Worm (Caenorhabditis elegans) whole organism, L1 larva: ENCODE results near the gene C48B4.9.

ENCODE experiments used
- C04F5.9 ChIP-seq: sonication (generic microtip); optimal IDR thresholded peaks from 2 replicates; lab custom pipeline; 2016; ENCODE audit warnings: missing genetic modification characterization, missing compliant biosample characterization
- aha-1 ChIP-seq: fragments of 150-350 bp; optimal IDR thresholded peaks from 2 replicates; lab custom pipeline; 2014; ENCODE audit warnings: missing biosample characterization, missing genetic modification characterization
- alr-1 ChIP-seq: fragments of 200-800 bp; sonication (Bioruptor generic); optimal IDR thresholded peaks from 2 replicates; lab custom pipeline; 2018; ENCODE audit warnings: borderline replicate concordance, mild to moderate bottlenecking, missing genetic modification characterization, missing compliant biosample characterization
- blmp-1 ChIP-seq: fragments of 150-350 bp; optimal IDR thresholded peaks from 2 replicates; lab custom pipeline; 2014; ENCODE audit warnings: missing biosample characterization, missing genetic modification characterization
- ceh-82 ChIP-seq, 3 experiments: fragments of 150-350 bp in 1 of 3; sonication (generic microtip) in 2 of 3; optimal IDR thresholded peaks; 2 replicates each; lab custom pipeline; 2014 to 2017; ENCODE audit warnings: missing biosample characterization in 3 of 3, missing genetic modification characterization in 3 of 3
- ceh-88 ChIP-seq: fragments of 200-800 bp; sonication (Bioruptor generic); IDR thresholded peaks from 2 replicates; pipeline ENCODE4 v1.3.6; 2022; ENCODE audit warnings: missing genetic modification characterization, missing compliant biosample characterization
- ets-5 ChIP-seq: fragments of 200-800 bp; sonication (Bioruptor generic); IDR thresholded peaks from 2 replicates; pipeline ENCODE4 v1.3.6; 2022; ENCODE audit warnings: missing genetic modification characterization, missing compliant biosample characterization
- hlh-17 ChIP-seq: fragments of 200-800 bp; sonication (Bioruptor generic); optimal IDR thresholded peaks from 2 replicates; lab custom pipeline; 2018; ENCODE audit warnings: missing genetic modification characterization, mild to moderate bottlenecking, missing compliant biosample characterization, moderate library complexity, borderline replicate concordance
- hlh-4 ChIP-seq: sonication (generic microtip); optimal IDR thresholded peaks from 2 replicates; lab custom pipeline; 2016; ENCODE audit warnings: mild to moderate bottlenecking, missing genetic modification characterization, missing compliant biosample characterization
- hpl-2 ChIP-seq: fragments of 150-350 bp; optimal IDR thresholded peaks from 2 replicates; lab custom pipeline; 2014; ENCODE audit warnings: missing biosample characterization, missing genetic modification reagents, missing genetic modification characterization
- irx-1 ChIP-seq: sonication (generic microtip); optimal IDR thresholded peaks from 2 replicates; lab custom pipeline; 2016; ENCODE audit warnings: missing genetic modification characterization, missing compliant biosample characterization
- isw-1 ChIP-seq: fragments of 200-800 bp; sonication (Bioruptor generic); IDR thresholded peaks from 2 replicates; pipeline ENCODE4 v1.3.6; 2022; ENCODE audit warnings: missing genetic modification characterization, missing compliant biosample characterization
- jun-1 ChIP-seq: fragments of 150-350 bp; optimal IDR thresholded peaks from 2 replicates; lab custom pipeline; 2014; ENCODE audit warnings: missing biosample characterization, missing genetic modification reagents, missing genetic modification characterization
- lin-15B ChIP-seq: fragments of 150-350 bp; sonication (generic microtip); optimal IDR thresholded peaks from 3 replicates; lab custom pipeline; 2014; ENCODE audit warnings: missing biosample characterization, missing genetic modification characterization
- lin-35 ChIP-seq, 2 experiments: fragments of 150-350 bp; optimal IDR thresholded peaks; 2 replicates each; lab custom pipeline; 2014; ENCODE audit warnings: missing biosample characterization in 2 of 2, missing genetic modification characterization in 2 of 2, missing genetic modification reagents in 2 of 2
- lin-39 ChIP-seq: fragments of 150-350 bp; optimal IDR thresholded peaks from 2 replicates; lab custom pipeline; 2014; ENCODE audit warnings: missing biosample characterization, missing genetic modification reagents, missing genetic modification characterization
- lsy-2 ChIP-seq, 2 experiments: fragments of 150-350 bp; optimal IDR thresholded peaks; 2 replicates each; lab custom pipeline; 2014; ENCODE audit warnings: missing biosample characterization in 2 of 2, missing genetic modification characterization in 2 of 2
- mab-9 ChIP-seq: fragments of 200-800 bp; sonication (Bioruptor generic); IDR thresholded peaks from 2 replicates; pipeline ENCODE4 v1.3.6; 2022; ENCODE audit warnings: missing genetic modification reagents, missing genetic modification characterization, missing compliant biosample characterization
- nhr-12 ChIP-seq: sonication (generic microtip); optimal IDR thresholded peaks from 2 replicates; lab custom pipeline; 2017; ENCODE audit warnings: missing biosample characterization, missing genetic modification characterization
- nhr-19 ChIP-seq: fragments of 200-800 bp; sonication (Bioruptor generic); conservative IDR thresholded peaks from 2 replicates; pipeline ENCODE4 v1.3.6; 2022; ENCODE audit warnings: missing genetic modification characterization, missing compliant biosample characterization
- nhr-28 ChIP-seq: fragments of 150-350 bp; optimal IDR thresholded peaks from 2 replicates; lab custom pipeline; 2014; ENCODE audit warnings: missing biosample characterization, missing genetic modification characterization
- nhr-47 ChIP-seq: sonication (generic microtip); optimal IDR thresholded peaks from 2 replicates; lab custom pipeline; 2016; ENCODE audit warnings: mild to moderate bottlenecking, missing genetic modification characterization, moderate library complexity, missing compliant biosample characterization
- nhr-77 ChIP-seq: fragments of 150-350 bp; optimal IDR thresholded peaks from 2 replicates; lab custom pipeline; 2014; ENCODE audit warnings: missing biosample characterization, missing genetic modification characterization
- nhr-84 ChIP-seq: sonication (generic microtip); optimal IDR thresholded peaks from 2 replicates; lab custom pipeline; 2017; ENCODE audit warnings: missing biosample characterization, missing genetic modification characterization
- nhr-85 ChIP-seq: sonication (generic microtip); peaks from one replicate; lab custom pipeline; 2016; ENCODE audit warnings: missing genetic modification characterization, inconsistent platforms, missing compliant biosample characterization
- pag-3 ChIP-seq: sonication (generic microtip); optimal IDR thresholded peaks from 2 replicates; lab custom pipeline; 2017; ENCODE audit warnings: missing genetic modification characterization, mild to moderate bottlenecking, missing compliant biosample characterization, antibody characterized with exemption, borderline replicate concordance; ENCODE audit not compliant: insufficient read depth
- pax-3 ChIP-seq: fragments of 200-800 bp; sonication (Bioruptor generic); optimal IDR thresholded peaks from 2 replicates; lab custom pipeline; 2018; ENCODE audit warnings: mild to moderate bottlenecking, missing genetic modification characterization, moderate library complexity, missing compliant biosample characterization
- pqm-1 ChIP-seq: sonication (generic microtip); optimal IDR thresholded peaks from 3 replicates; lab custom pipeline; 2017; ENCODE audit warnings: missing biosample characterization, missing genetic modification characterization
- rnt-1 ChIP-seq: sonication (generic microtip); optimal IDR thresholded peaks from 2 replicates; lab custom pipeline; 2016; ENCODE audit warnings: mild to moderate bottlenecking, missing genetic modification characterization, moderate library complexity, missing compliant biosample characterization
- snu-23 ChIP-seq: sonication (generic microtip); optimal IDR thresholded peaks from 2 replicates; lab custom pipeline; 2016; ENCODE audit warnings: missing genetic modification characterization, missing compliant biosample characterization
- sptf-1 ChIP-seq: fragments of 150-350 bp; optimal IDR thresholded peaks from 2 replicates; lab custom pipeline; 2014; ENCODE audit warnings: missing biosample characterization, missing genetic modification characterization
- sup-37 ChIP-seq: fragments of 200-800 bp; sonication (Bioruptor generic); optimal IDR thresholded peaks from 2 replicates; lab custom pipeline; 2018; ENCODE audit warnings: mild to moderate bottlenecking, missing genetic modification characterization, missing compliant biosample characterization
- unc-30 ChIP-seq: sonication (generic microtip); optimal IDR thresholded peaks from 2 replicates; lab custom pipeline; 2017; ENCODE audit warnings: missing biosample characterization, missing genetic modification characterization
- unc-86 ChIP-seq: sonication (generic microtip); optimal IDR thresholded peaks from 2 replicates; lab custom pipeline; 2016; ENCODE audit warnings: missing genetic modification characterization, missing compliant biosample characterization
- unc-98 ChIP-seq: fragments of 200-800 bp; sonication (Bioruptor generic); IDR thresholded peaks from 2 replicates; pipeline ENCODE4 v1.3.6; 2022; ENCODE audit warnings: missing genetic modification characterization, missing compliant biosample characterization
- vab-15 ChIP-seq: sonication (generic microtip); optimal IDR thresholded peaks from 2 replicates; lab custom pipeline; 2017; ENCODE audit warnings: missing genotype, mild to moderate bottlenecking, missing genetic modification characterization, missing compliant biosample characterization
- xbp-1 ChIP-seq: sonication (generic microtip); optimal IDR thresholded peaks from 2 replicates; lab custom pipeline; 2016; ENCODE audit warnings: missing genetic modification characterization, missing compliant biosample characterization
- zag-1 ChIP-seq: fragments of 150-350 bp; optimal IDR thresholded peaks from 2 replicates; lab custom pipeline; 2014; ENCODE audit warnings: missing biosample characterization, missing genetic modification characterization
- zip-4 ChIP-seq: fragments of 200-800 bp; sonication (Bioruptor generic); optimal IDR thresholded peaks from 2 replicates; lab custom pipeline; 2018; ENCODE audit warnings: mild to moderate bottlenecking, missing genetic modification characterization, moderate library complexity, missing compliant biosample characterization
- ztf-11 ChIP-seq, 2 experiments: sonication (generic microtip); optimal IDR thresholded peaks; 2 replicates each; lab custom pipeline; 2016 to 2017; ENCODE audit warnings: missing genetic modification characterization in 2 of 2, missing biosample characterization in 1 of 2, missing compliant biosample characterization in 1 of 2

C48B4.9 gene

DNA sequence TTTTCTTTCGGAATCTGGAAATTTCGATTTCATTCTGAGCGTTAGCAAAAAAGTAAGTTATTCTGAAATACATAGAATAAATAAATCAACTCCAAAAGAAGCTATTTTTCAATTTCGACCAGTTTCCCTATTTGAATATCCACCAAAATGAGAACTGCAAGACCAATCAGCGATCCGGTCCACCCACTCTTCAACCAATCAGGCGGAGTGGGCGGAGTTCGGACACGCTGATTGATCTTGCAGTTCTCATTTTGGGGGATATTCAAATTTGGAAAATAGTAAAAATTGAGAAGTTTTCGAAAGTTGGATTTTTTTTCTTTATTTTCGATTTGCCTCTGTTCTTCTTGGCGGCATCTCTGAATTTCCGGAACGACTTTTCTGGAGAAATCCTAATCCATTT lies 7.7 kb upstream of the C48B4.9 start (continued):
- TF ChIP-seq ceh-82 (tag; optimal IDR thresholded peaks at IDR 0.05; lab: Kevin White, UChicago) (no peak), ets-5 (GFP tag; lab: Robert Waterston, UW) (no peak), aha-1 (tag; lab: Kevin White, UChicago) (no peak), xbp-1 (peak; percentile 78), ceh-88 (GFP tag; lab: Robert Waterston, UW) (no peak), pqm-1 (no peak), unc-30 (tag; lab: Kevin White, UChicago) (no peak), lin-35 (GFP tag; optimal IDR thresholded peaks at IDR 0.05; lab: Kevin White, UChicago) (peak; percentile 59 to 81), nhr-85 (no peak), nhr-84 (tag; lab: Kevin White, UChicago) (no peak), lin-15B (peak; percentile 9)

DNA sequence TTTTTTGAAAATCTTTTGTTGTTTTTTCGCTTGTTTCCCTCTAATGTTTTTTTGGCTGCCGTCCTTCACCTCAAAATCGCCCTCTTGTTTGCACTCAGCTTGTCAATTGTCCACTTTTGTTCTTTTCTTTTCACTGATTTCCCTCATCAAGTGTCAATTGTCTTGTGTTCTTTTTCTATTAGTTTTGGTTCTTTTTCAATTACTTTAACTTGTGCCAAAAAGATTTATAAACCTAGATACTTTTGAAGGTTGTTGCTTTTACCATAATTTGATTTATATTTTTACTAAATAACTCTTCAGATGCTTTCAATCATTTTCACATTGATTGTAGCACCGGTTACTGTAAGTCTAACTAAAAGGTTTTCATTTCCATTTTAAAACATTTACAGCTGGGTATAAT lies 5.3 kb upstream of the C48B4.9 start, which contains the start of gene C48B4.13:
C48B4.13 (plus strand) TSS at position 301 of the 400 bp plus-strand sequence.
- TF ChIP-seq zag-1 (tag; lab: Kevin White, UChicago) = no peak
- no peak for TF ChIP-seq vab-15 (tag; lab: Kevin White, UChicago)
- no peak for TF ChIP-seq pax-3 (tag; lab: Kevin White, UChicago)
- TF ChIP-seq zip-4 (GFP tag; lab: Kevin White, UChicago) = no peak
- no peak for TF ChIP-seq sptf-1 (tag; lab: Kevin White, UChicago)

DNA sequence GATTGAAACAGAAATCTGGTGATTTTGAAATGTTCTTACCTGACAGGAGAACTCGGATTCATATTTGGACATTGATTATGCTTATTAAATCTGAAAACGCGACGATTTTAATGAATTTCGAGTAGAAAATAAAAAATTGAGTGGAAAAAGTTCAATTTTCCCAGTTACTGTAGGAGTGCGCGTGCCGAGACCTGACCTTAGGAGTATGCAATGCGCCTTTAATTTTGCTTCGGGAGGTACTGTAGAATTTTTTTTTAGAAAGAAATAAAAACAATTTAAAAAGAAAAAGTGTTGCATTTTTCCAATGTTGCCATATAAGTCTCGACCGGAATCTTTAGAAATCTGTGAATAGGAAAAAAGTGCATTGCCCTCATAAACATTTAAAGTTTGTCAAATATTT lies 2.8 kb upstream of the C48B4.9 start, which contains the start of gene C48B4.11:
C48B4.11 (minus strand) TSS at position 143 of the 400 bp plus-strand sequence.
- TF ChIP-seq mab-9 (no peak), sptf-1 (tag; lab: Kevin White, UChicago) (no peak), nhr-19 (no peak), nhr-47 (tag; lab: Kevin White, UChicago) (no peak), nhr-28 (tag; lab: Kevin White, UChicago) (no peak), xbp-1 (no peak), sup-37 (GFP tag; lab: Kevin White, UChicago) (no peak), hlh-4 (tag; lab: Kevin White, UChicago) (no peak), blmp-1 (no peak), alr-1 (no peak), ztf-11 (tag; optimal IDR thresholded peaks at IDR 0.05; lab: Kevin White, UChicago) (no peak), irx-1 (no peak), lin-15B (no peak), lsy-2 (tag; optimal IDR thresholded peaks at IDR 0.05; lab: Kevin White, UChicago) (no peak)

DNA sequence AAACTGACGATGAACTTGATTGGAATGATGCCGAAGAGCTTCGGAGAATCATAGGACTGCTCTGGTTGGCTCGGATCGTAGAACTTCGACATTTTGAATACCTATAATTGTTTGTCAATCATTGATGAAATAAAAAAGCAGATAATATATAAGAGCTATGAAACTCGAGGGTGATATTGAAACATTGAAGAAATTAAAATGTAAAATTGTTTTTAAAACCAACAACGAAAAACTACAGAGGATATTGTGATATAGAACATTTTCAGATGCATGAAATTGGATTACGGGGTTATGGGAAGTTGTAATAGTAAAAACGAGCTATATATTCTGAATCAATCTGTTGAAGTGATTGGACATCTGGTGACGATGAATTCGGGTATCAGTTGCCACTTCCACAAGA lies 1.3 kb upstream of the C48B4.9 start, which contains the start of gene C48B4.10:
C48B4.10 (minus strand) TSS at position 101 of the 400 bp plus-strand sequence.
- no peak for TF ChIP-seq pag-3
- no peak for TF ChIP-seq nhr-12
- no peak for TF ChIP-seq hpl-2 (GFP tag; lab: Kevin White, UChicago)
- no peak for TF ChIP-seq alr-1
- no peak for TF ChIP-seq C04F5.9 (tag; lab: Kevin White, UChicago)
- TF ChIP-seq snu-23 (GFP tag; lab: Kevin White, UChicago) = no peak
- TF ChIP-seq unc-86 (tag; lab: Kevin White, UChicago) = no peak
- TF ChIP-seq hlh-17 = no peak
- TF ChIP-seq unc-30 (tag; lab: Kevin White, UChicago) = no peak
- TF ChIP-seq lin-39 (tag; lab: Kevin White, UChicago) = no peak
- no peak for TF ChIP-seq jun-1 (tag; lab: Kevin White, UChicago)
- no peak for TF ChIP-seq isw-1 (GFP tag; lab: Robert Waterston, UW)
- no peak for TF ChIP-seq rnt-1 (tag; lab: Kevin White, UChicago)
- TF ChIP-seq unc-98 (GFP tag; lab: Robert Waterston, UW) = no peak
- TF ChIP-seq nhr-77 (tag; lab: Kevin White, UChicago) = no peak
